Worm (Caenorhabditis elegans) whole organism, L2 larva: Measurements from ENCODE around the gene F44E5.2.

ENCODE experiments used
- elt-3 ChIP-seq: sonication (generic microtip); optimal IDR thresholded peaks from 2 replicates; lab custom pipeline; 2017; ENCODE audit warnings: missing biosample characterization, missing genetic modification characterization
- lin-39 ChIP-seq: fragments of 150-350 bp; optimal IDR thresholded peaks from 2 replicates; lab custom pipeline; 2014; ENCODE audit warnings: missing biosample characterization, missing genetic modification reagents, missing genetic modification characterization
- mdl-1 ChIP-seq, 2 experiments: fragments of 150-350 bp in 1 of 2; sonication (generic microtip) in 1 of 2; optimal IDR thresholded peaks; 2 replicates each; lab custom pipeline; 2017; ENCODE audit warnings: missing biosample characterization in 2 of 2, missing genetic modification characterization in 2 of 2
- nhr-11 ChIP-seq: fragments of 150-350 bp; optimal IDR thresholded peaks from 2 replicates; lab custom pipeline; 2014; ENCODE audit warnings: missing biosample characterization, missing genetic modification characterization
- nhr-237 ChIP-seq: fragments of 150-350 bp; optimal IDR thresholded peaks from 2 replicates; lab custom pipeline; 2014; ENCODE audit warnings: missing biosample characterization, missing genetic modification characterization
- snpc-4 ChIP-seq: fragments of 150-350 bp; optimal IDR thresholded peaks from 2 replicates; lab custom pipeline; 2014; ENCODE audit warnings: missing biosample characterization, missing genetic modification characterization
- unc-62 ChIP-seq: fragments of 150-350 bp; optimal IDR thresholded peaks from 2 replicates; lab custom pipeline; 2014; ENCODE audit warnings: missing biosample characterization, missing genetic modification reagents, missing genetic modification characterization
- ztf-4 ChIP-seq: fragments of 150-350 bp; optimal IDR thresholded peaks from 2 replicates; lab custom pipeline; 2014; ENCODE audit warnings: missing biosample characterization, missing genetic modification characterization

DNA sequence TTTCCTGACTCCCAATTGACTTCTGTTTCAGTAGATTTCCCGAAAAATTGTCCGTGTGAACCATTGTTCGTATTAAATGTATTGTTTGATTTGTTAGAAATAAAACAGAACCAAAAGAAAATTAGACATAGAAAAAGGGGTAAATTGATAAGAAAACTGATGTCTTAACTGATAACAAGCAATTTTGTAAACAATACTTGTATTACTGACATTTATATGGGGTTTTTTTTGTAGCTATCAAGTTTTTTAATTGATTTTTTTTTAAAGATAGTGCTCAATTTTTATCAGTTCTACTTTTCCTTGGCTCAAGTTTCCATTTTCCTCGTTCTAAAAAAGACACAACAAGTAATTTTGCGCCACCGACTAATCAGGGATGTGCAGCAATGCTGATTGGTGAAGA is 30.6 kb downstream of the F44E5.2 start:
- no peak for TF ChIP-seq mdl-1 (tag; optimal IDR thresholded peaks at IDR 0.05; lab: Kevin White, UChicago)
- TF ChIP-seq lin-39 (tag; lab: Kevin White, UChicago), result no peak
- no peak for TF ChIP-seq nhr-11 (tag; lab: Kevin White, UChicago)
- no peak for TF ChIP-seq elt-3 (tag; lab: Kevin White, UChicago)
- TF ChIP-seq unc-62 (GFP tag; lab: Kevin White, UChicago), result no peak
- TF ChIP-seq nhr-237 (tag; lab: Kevin White, UChicago), result no peak
- TF ChIP-seq ztf-4 (tag; lab: Kevin White, UChicago), result no peak
- TF ChIP-seq snpc-4, result no peak
